Worm (Caenorhabditis elegans) whole organism, young adult: Measurements from ENCODE around the gene nas-29.

Experiments
- C06A6.2 ChIP-seq: fragments of 200-800 bp; sonication (Bioruptor generic); conservative IDR thresholded peaks from 2 replicates; pipeline ENCODE4 v1.3.6; 2022; ENCODE audit warnings: missing genetic modification characterization, missing compliant biosample characterization
- D2030.7 ChIP-seq: fragments of 200-800 bp; sonication (Bioruptor generic); IDR thresholded peaks from 2 replicates; pipeline ENCODE4 v1.3.6; 2022; ENCODE audit warnings: missing genetic modification reagents, missing genetic modification characterization, missing compliant biosample characterization
- F57C9.4 ChIP-seq: sonication (generic microtip); optimal IDR thresholded peaks from 2 replicates; lab custom pipeline; 2017; ENCODE audit warnings: mild to moderate bottlenecking, missing genetic modification characterization, missing compliant biosample characterization
- T07F8.4 ChIP-seq: sonication (generic microtip); optimal IDR thresholded peaks from 2 replicates; lab custom pipeline; 2016; ENCODE audit warnings: mild to moderate bottlenecking, missing genetic modification characterization, moderate library complexity, missing compliant biosample characterization
- Y53G8AR.9 ChIP-seq: fragments of 200-800 bp; sonication (Bioruptor generic); conservative IDR thresholded peaks from 2 replicates; pipeline ENCODE4 v1.3.6; 2022; ENCODE audit warnings: missing genetic modification reagents, missing genetic modification characterization, missing compliant biosample characterization
- Y67H2A.10 ChIP-seq: fragments of 200-800 bp; sonication (Bioruptor generic); conservative IDR thresholded peaks from 2 replicates; pipeline ENCODE4 v1.3.6; 2022; ENCODE audit warnings: missing genetic modification reagents, missing genetic modification characterization, missing compliant biosample characterization
- akir-1 ChIP-seq: fragments of 200-800 bp; sonication (Bioruptor generic); optimal IDR thresholded peaks from 2 replicates; lab custom pipeline; 2018; ENCODE audit warnings: mild to moderate bottlenecking, missing genetic modification characterization, moderate library complexity, missing compliant biosample characterization
- attf-5 ChIP-seq: fragments of 200-800 bp; sonication (Bioruptor generic); optimal IDR thresholded peaks from 2 replicates; lab custom pipeline; 2018; ENCODE audit warnings: mild to moderate bottlenecking, missing genetic modification characterization, missing compliant biosample characterization
- bed-2 ChIP-seq: fragments of 200-800 bp; sonication (Bioruptor generic); IDR thresholded peaks from 2 replicates; pipeline ENCODE4 v1.3.6; 2022; ENCODE audit warnings: missing genetic modification reagents, missing genetic modification characterization, missing compliant biosample characterization
- ccch-3 ChIP-seq: fragments of 200-800 bp; sonication (Bioruptor generic); optimal IDR thresholded peaks from 2 replicates; lab custom pipeline; 2018; ENCODE audit warnings: mild to moderate bottlenecking, missing genetic modification characterization, missing compliant biosample characterization
- cebp-1 ChIP-seq, 2 experiments: fragments of 200-800 bp in 1 of 2; sonication (Bioruptor generic) in 1 of 2; sonication (generic microtip) in 1 of 2; IDR thresholded peaks in 1 of 2; optimal IDR thresholded peaks in 1 of 2; 2 replicates each; pipeline versions ENCODE4 v1.3.6 to Lab custom; 2017 to 2022; ENCODE audit warnings: missing compliant biosample characterization in 2 of 2, missing genetic modification characterization in 2 of 2, mild to moderate bottlenecking in 1 of 2, missing genetic modification reagents in 1 of 2, moderate library complexity in 1 of 2
- cebp-2 ChIP-seq: fragments of 200-800 bp; sonication (Bioruptor generic); IDR thresholded peaks from 2 replicates; pipeline ENCODE4 v1.3.6; 2022; ENCODE audit warnings: missing genetic modification characterization, missing compliant biosample characterization
- ceh-91 ChIP-seq: fragments of 200-800 bp; sonication (Bioruptor generic); IDR thresholded peaks from 2 replicates; pipeline ENCODE4 v1.3.6; 2022; ENCODE audit warnings: missing genetic modification reagents, missing genetic modification characterization, missing compliant biosample characterization
- chd-7 ChIP-seq: sonication (generic microtip); optimal IDR thresholded peaks from 2 replicates; lab custom pipeline; 2016; ENCODE audit warnings: mild to moderate bottlenecking, missing genetic modification characterization, moderate library complexity, missing compliant biosample characterization
- dox-1 ChIP-seq: fragments of 200-800 bp; sonication (Bioruptor generic); IDR thresholded peaks from 2 replicates; pipeline ENCODE4 v1.3.6; 2022; ENCODE audit warnings: missing genetic modification reagents, missing genetic modification characterization, missing compliant biosample characterization
- efl-1 ChIP-seq: fragments of 150-350 bp; optimal IDR thresholded peaks from 2 replicates; lab custom pipeline; 2014; ENCODE audit warnings: missing biosample characterization, missing genetic modification reagents, missing genetic modification characterization
- egrh-3 ChIP-seq: fragments of 200-800 bp; sonication (Bioruptor generic); IDR thresholded peaks from 2 replicates; pipeline ENCODE4 v1.3.6; 2022; ENCODE audit warnings: missing genetic modification reagents, missing genetic modification characterization, missing compliant biosample characterization
- fkh-3 ChIP-seq: sonication (generic microtip); optimal IDR thresholded peaks from 2 replicates; lab custom pipeline; 2016; ENCODE audit warnings: mild to moderate bottlenecking, missing genetic modification characterization, missing compliant biosample characterization
- gei-17 ChIP-seq: fragments of 200-800 bp; sonication (Bioruptor generic); optimal IDR thresholded peaks from 2 replicates; lab custom pipeline; 2018; ENCODE audit warnings: mild to moderate bottlenecking, missing genetic modification characterization, missing compliant biosample characterization
- hmg-1.2 ChIP-seq: fragments of 200-800 bp; sonication (Bioruptor generic); IDR thresholded peaks from 2 replicates; pipeline ENCODE4 v1.3.6; 2022; ENCODE audit warnings: missing genetic modification reagents, missing genetic modification characterization, missing compliant biosample characterization
- hrde-1 ChIP-seq: sonication (generic microtip); optimal IDR thresholded peaks from 2 replicates; lab custom pipeline; 2016; ENCODE audit warnings: missing genetic modification characterization, mild to moderate bottlenecking, missing compliant biosample characterization, moderate library complexity, missing genotype, missing genetic modification reagents, borderline replicate concordance
- let-607 ChIP-seq, 2 experiments: fragments of 200-800 bp in 1 of 2; sonication (Bioruptor generic) in 1 of 2; sonication (generic microtip) in 1 of 2; optimal IDR thresholded peaks; 2 replicates each; lab custom pipeline; 2016 to 2018; ENCODE audit warnings: mild to moderate bottlenecking in 2 of 2, missing compliant biosample characterization in 2 of 2, missing genetic modification characterization in 2 of 2, moderate library complexity in 2 of 2, missing genotype in 1 of 2
- lir-1 ChIP-seq: fragments of 200-800 bp; sonication (Bioruptor generic); conservative IDR thresholded peaks from 2 replicates; pipeline ENCODE4 v1.3.6; 2022; ENCODE audit warnings: missing genetic modification reagents, missing genetic modification characterization, missing compliant biosample characterization
- lsl-1 ChIP-seq: fragments of 200-800 bp; sonication (Bioruptor generic); optimal IDR thresholded peaks from 2 replicates; lab custom pipeline; 2018; ENCODE audit warnings: mild to moderate bottlenecking, missing genetic modification characterization, moderate library complexity, missing compliant biosample characterization
- madf-10 ChIP-seq: sonication (generic microtip); optimal IDR thresholded peaks from 2 replicates; lab custom pipeline; 2016; ENCODE audit warnings: mild to moderate bottlenecking, missing genetic modification characterization, missing compliant biosample characterization
- mes-4 ChIP-seq: sonication (generic microtip); optimal IDR thresholded peaks from 2 replicates; lab custom pipeline; 2016; ENCODE audit warnings: missing genotype, missing genetic modification characterization, missing compliant biosample characterization
- nfya-1 ChIP-seq: sonication (generic microtip); optimal IDR thresholded peaks from 2 replicates; lab custom pipeline; 2017; ENCODE audit warnings: antibody characterized with exemption, missing compliant biosample characterization, missing genetic modification characterization, borderline replicate concordance; ENCODE audit not compliant: insufficient read depth
- nfya-2 ChIP-seq: fragments of 200-800 bp; sonication (Bioruptor generic); IDR thresholded peaks from 2 replicates; pipeline ENCODE4 v1.3.6; 2022; ENCODE audit warnings: missing genetic modification reagents, missing genetic modification characterization, missing compliant biosample characterization
- nfyb-1 ChIP-seq: fragments of 200-800 bp; sonication (Bioruptor generic); IDR thresholded peaks from 2 replicates; pipeline ENCODE4 v1.3.6; 2022; ENCODE audit warnings: missing genetic modification reagents, missing genetic modification characterization, missing compliant biosample characterization
- nhr-80 ChIP-seq: sonication (generic microtip); optimal IDR thresholded peaks from 2 replicates; lab custom pipeline; 2016; ENCODE audit warnings: missing genetic modification characterization, missing compliant biosample characterization
- nhr-90 ChIP-seq: sonication (generic microtip); optimal IDR thresholded peaks from 2 replicates; lab custom pipeline; 2016; ENCODE audit warnings: missing genotype, mild to moderate bottlenecking, missing genetic modification characterization, missing compliant biosample characterization
- pha-4 ChIP-seq: fragments of 150-350 bp; sonication (generic microtip); optimal IDR thresholded peaks from 2 replicates; lab custom pipeline; 2014; ENCODE audit warnings: missing biosample characterization, missing genetic modification reagents, missing genetic modification characterization
- repo-1 ChIP-seq: sonication (generic microtip); optimal IDR thresholded peaks from 2 replicates; lab custom pipeline; 2017; ENCODE audit warnings: mild to moderate bottlenecking, missing genetic modification characterization, missing compliant biosample characterization
- sdz-38 ChIP-seq: sonication (generic microtip); optimal IDR thresholded peaks from 2 replicates; lab custom pipeline; 2016; ENCODE audit warnings: missing genotype, missing genetic modification characterization, missing compliant biosample characterization
- snpc-1.3 ChIP-seq: sonication (generic microtip); optimal IDR thresholded peaks from 2 replicates; lab custom pipeline; 2017; ENCODE audit warnings: missing genetic modification characterization, mild to moderate bottlenecking, missing compliant biosample characterization, antibody characterized with exemption, moderate library complexity, missing genotype, missing genetic modification reagents; ENCODE audit not compliant: insufficient read depth
- snpc-3.4 ChIP-seq: sonication (generic microtip); optimal IDR thresholded peaks from 2 replicates; lab custom pipeline; 2017; ENCODE audit warnings: missing genetic modification characterization, mild to moderate bottlenecking, missing compliant biosample characterization, antibody characterized with exemption, moderate library complexity, missing genotype, missing genetic modification reagents
- xnd-1 ChIP-seq: sonication (generic microtip); optimal IDR thresholded peaks from 2 replicates; lab custom pipeline; 2016; ENCODE audit warnings: missing genotype, missing genetic modification reagents, missing genetic modification characterization, missing compliant biosample characterization
- zim-3 ChIP-seq: sonication (generic microtip); optimal IDR thresholded peaks from 2 replicates; lab custom pipeline; 2017; ENCODE audit warnings: mild to moderate bottlenecking, missing genetic modification characterization, moderate library complexity, missing compliant biosample characterization
- ztf-26 ChIP-seq: sonication (generic microtip); optimal IDR thresholded peaks from 2 replicates; lab custom pipeline; 2017; ENCODE audit warnings: missing genetic modification characterization, missing compliant biosample characterization
- ztf-6 ChIP-seq: fragments of 200-800 bp; sonication (Bioruptor generic); IDR thresholded peaks from 2 replicates; pipeline ENCODE4 v1.3.6; 2022; ENCODE audit warnings: missing genetic modification reagents, missing genetic modification characterization, missing compliant biosample characterization

The nas-29 gene

ce11 chrII:5097463-5097862 is 44.4 kb downstream of the nas-29 start:
- TF ChIP-seq egrh-3 (GFP tag; lab: Robert Waterston, UW) = peak; percentile 92

ce11 chrII:5093945-5094344 is 47.9 kb downstream of the nas-29 start, which contains the start of gene C04G6.13:
TSS of gene C04G6.13 (plus strand) at chrII:5094245.
- TF ChIP-seq chd-7 (no peak), akir-1 (GFP tag; lab: Kevin White, UChicago) (no peak), nhr-90 (tag; lab: Kevin White, UChicago) (no peak), egrh-3 (GFP tag; lab: Robert Waterston, UW) (no peak), fkh-3 (tag; lab: Kevin White, UChicago) (no peak), cebp-2 (GFP tag; lab: Robert Waterston, UW) (no peak), ztf-6 (GFP tag; lab: Robert Waterston, UW) (no peak)

DNA sequence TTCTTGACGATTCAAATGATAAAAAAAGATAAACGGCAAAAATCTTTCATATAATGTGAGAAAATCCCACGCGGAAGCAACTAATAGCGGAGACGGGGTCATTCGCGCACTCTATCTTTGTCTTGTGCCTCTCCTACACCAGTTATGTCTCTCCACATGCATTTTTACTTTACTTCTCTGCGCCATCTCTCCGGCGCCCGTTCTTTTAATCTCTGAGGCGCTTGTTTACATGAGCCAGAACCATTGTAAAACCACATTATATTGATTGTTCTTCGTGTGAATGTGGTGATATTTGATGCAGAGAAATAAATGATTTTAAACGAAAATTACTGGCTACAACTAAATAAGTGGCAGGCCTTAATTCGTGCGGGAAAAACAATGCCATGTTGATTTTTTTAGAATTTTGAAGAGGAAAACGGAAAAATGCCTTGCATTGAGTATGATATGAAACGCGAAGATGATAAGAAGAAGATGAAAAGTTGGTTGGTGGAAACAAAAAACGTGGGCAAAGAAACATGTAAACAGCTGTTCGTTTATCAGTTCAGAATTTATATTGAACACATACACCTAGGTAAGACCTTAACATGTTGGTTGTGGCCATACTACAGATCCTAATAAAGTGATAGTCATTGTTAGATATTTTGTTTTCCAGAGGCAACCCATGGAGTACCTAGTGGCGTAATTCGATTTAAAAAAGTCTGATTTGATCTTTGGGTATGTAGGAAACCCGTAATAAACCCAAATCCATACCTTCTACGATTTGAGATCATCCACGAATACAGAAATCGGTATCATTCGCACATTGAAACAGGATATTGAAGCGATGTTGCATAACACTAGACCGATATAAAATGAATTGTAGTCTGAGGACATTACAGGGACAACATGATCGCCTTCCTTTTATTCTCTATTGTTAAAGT is 49.2 kb downstream of the nas-29 start, which contains the start of gene C04G6.2:
Gene C04G6.2, plus strand, starts transcription at position 870 of the 920 bp plus-strand sequence.
- TF ChIP-seq hmg-1.2 = peak; percentile 92; the same call in 1 of the 2 replicates
- TF ChIP-seq nhr-80 (tag; lab: Kevin White, UChicago) = peak; percentile 52
- peak; percentile 48 for TF ChIP-seq pha-4
- TF ChIP-seq attf-5 (GFP tag; lab: Kevin White, UChicago) = peak; percentile 56
- no peak for TF ChIP-seq T07F8.4 (tag; lab: Kevin White, UChicago)
- TF ChIP-seq Y53G8AR.9 = no peak

ce11 chrII:5091640-5092243 is 50.1 kb downstream of the nas-29 start, which contains the start of gene pld-1:
TSS of gene pld-1 (minus strand) at chrII:5091690.
- TF ChIP-seq bed-2 = no peak
- peak; percentile 89 for TF ChIP-seq ceh-91 (GFP tag; lab: Robert Waterston, UW)
- TF ChIP-seq lir-1 (GFP tag; lab: Robert Waterston, UW) = no peak
- no peak for TF ChIP-seq Y67H2A.10
- no peak for TF ChIP-seq gei-17 (GFP tag; lab: Kevin White, UChicago)
- TF ChIP-seq sdz-38 (tag; lab: Kevin White, UChicago) = no peak
- TF ChIP-seq repo-1 (tag; lab: Kevin White, UChicago) = no peak
- TF ChIP-seq chd-7 = no peak
- TF ChIP-seq zim-3 (tag; lab: Kevin White, UChicago) = no peak
- peak; percentile 60 for TF ChIP-seq D2030.7 (GFP tag; lab: Robert Waterston, UW)
- no peak for TF ChIP-seq hrde-1 (tag; lab: Kevin White, UChicago)
- no peak for TF ChIP-seq cebp-1 (GFP tag; IDR thresholded peaks at IDR 0.05; lab: Robert Waterston, UW)
- TF ChIP-seq cebp-1 (tag; optimal IDR thresholded peaks at IDR 0.05; lab: Kevin White, UChicago) = no peak
- TF ChIP-seq snpc-1.3 (tag; lab: Kevin White, UChicago) = peak; percentile 43
- TF ChIP-seq nfya-2 (GFP tag; lab: Robert Waterston, UW) = no peak
- TF ChIP-seq C06A6.2 (GFP tag; lab: Robert Waterston, UW) = no peak
- no peak for TF ChIP-seq F57C9.4
- no peak for TF ChIP-seq ztf-26
- no peak for TF ChIP-seq nfyb-1 (GFP tag; lab: Robert Waterston, UW)
- TF ChIP-seq dox-1 = no peak
- peak; percentile 76 for TF ChIP-seq snpc-3.4 (tag; lab: Kevin White, UChicago)
- no peak for TF ChIP-seq nfya-1
- TF ChIP-seq madf-10 (tag; lab: Kevin White, UChicago) = no peak
- TF ChIP-seq efl-1 (GFP tag; lab: Kevin White, UChicago) = peak; percentile 80
- TF ChIP-seq mes-4 (tag; lab: Kevin White, UChicago) = no peak
- TF ChIP-seq ccch-3 (GFP tag; lab: Kevin White, UChicago) = no peak
- TF ChIP-seq let-607 (tag; optimal IDR thresholded peaks at IDR 0.05; lab: Kevin White, UChicago) = no peak
- peak; percentile 93 for TF ChIP-seq xnd-1
- peak; percentile 97 for TF ChIP-seq lsl-1 (GFP tag; lab: Kevin White, UChicago)
